Worm (Caenorhabditis elegans): ENCODE data around the gene srz-19.
A peak's percentile ranks its signal among the peaks of the same experiment; 100 is the strongest.

Gene srz-19

ce11 chrIV:3917405-3917804, 2.2 kb upstream of the srz-19 start, which contains the start of gene F56D6.14:
Gene F56D6.14 (plus strand): TSS chrIV:3917705.
- TF ChIP-seq daf-12 (tag; optimal IDR thresholded peaks at IDR 0.05) = no peak
- TF ChIP-seq unc-62 (GFP tag; optimal IDR thresholded peaks at IDR 0.05 in 1 of 2) = peak in 1 of 2 experiments; percentile 73
- TF ChIP-seq unc-62 (tag; optimal IDR thresholded peaks at IDR 0.05) = no peak
- TF ChIP-seq ceh-44 (GFP tag; IDR thresholded peaks at IDR 0.05) = no peak
- TF ChIP-seq nhr-10 (tag; optimal IDR thresholded peaks at IDR 0.05) = no peak
- no peak for TF ChIP-seq nhr-102 (tag; optimal IDR thresholded peaks at IDR 0.05)
- TF ChIP-seq F37D6.2 (tag; optimal IDR thresholded peaks at IDR 0.05) = no peak
- TF ChIP-seq nhr-76 (tag; optimal IDR thresholded peaks at IDR 0.05) = no peak

ce11 chrIV:3918160-3918559, 1.4 kb upstream of the srz-19 start, which contains the start of gene F56D6.23:
Gene F56D6.23 (plus strand): TSS chrIV:3918460.
- TF ChIP-seq Y5F2A.4 (GFP tag; optimal IDR thresholded peaks at IDR 0.05) (no peak), nhr-28 (tag; optimal IDR thresholded peaks at IDR 0.05) (no peak), egl-27 (tag; optimal IDR thresholded peaks at IDR 0.05) (no peak), egl-43 (GFP tag; IDR thresholded peaks at IDR 0.05) (no peak), lin-38 (GFP tag; IDR thresholded peaks at IDR 0.05) (no peak), daf-8 (GFP tag; IDR thresholded peaks at IDR 0.05) (no peak), dpl-1 (GFP tag; optimal IDR thresholded peaks at IDR 0.05) (no peak), skn-1 (tag; optimal IDR thresholded peaks at IDR 0.05) (no peak), T20F7.1 (GFP tag; optimal IDR thresholded peaks at IDR 0.05) (no peak), tra-1 (GFP tag; IDR thresholded peaks at IDR 0.05) (no peak), lin-15B (tag; optimal IDR thresholded peaks at IDR 0.05) (no peak), dmd-8 (GFP tag; IDR thresholded peaks at IDR 0.05) (no peak), ztf-7 (tag; optimal IDR thresholded peaks at IDR 0.05) (no peak), nhr-10 (tag; optimal IDR thresholded peaks at IDR 0.05) (no peak), ceh-82 (tag; optimal IDR thresholded peaks at IDR 0.05) (no peak), ZK546.5 (tag; optimal IDR thresholded peaks at IDR 0.05) (no peak)

- no peak for TF ChIP-seq ZK546.5 (tag; optimal IDR thresholded peaks at IDR 0.05)
- TF ChIP-seq zfp-2 (tag; optimal IDR thresholded peaks at IDR 0.05) = no peak
- no peak for TF ChIP-seq tra-1 (GFP tag; IDR thresholded peaks at IDR 0.05)
- no peak for TF ChIP-seq F37D6.2 (tag; optimal IDR thresholded peaks at IDR 0.05)
- TF ChIP-seq Y75B8A.6 (GFP tag; IDR thresholded peaks at IDR 0.05) = no peak
- TF ChIP-seq egl-43 (GFP tag; IDR thresholded peaks at IDR 0.05) = no peak
- no peak for TF ChIP-seq R02D3.7 (tag; optimal IDR thresholded peaks at IDR 0.05)
- TF ChIP-seq nhr-102 (tag; optimal IDR thresholded peaks at IDR 0.05) = no peak
- TF ChIP-seq pqm-1 (tag; optimal IDR thresholded peaks at IDR 0.05) = peak; percentile 78
- TF ChIP-seq hlh-30 (tag; optimal IDR thresholded peaks at IDR 0.05; ENCODE audit: insufficient read depth) = no peak
- no peak for TF ChIP-seq lin-29 (GFP tag; IDR thresholded peaks at IDR 0.05)
- TF ChIP-seq ztf-11 (tag; optimal IDR thresholded peaks at IDR 0.05) = no peak
- peak; percentile 58 for TF ChIP-seq hlh-11 (tag; optimal IDR thresholded peaks at IDR 0.05)
- TF ChIP-seq mxl-3 (GFP tag; optimal IDR thresholded peaks at IDR 0.05) = peak; percentile 17
- TF ChIP-seq rbr-2 (tag; optimal IDR thresholded peaks at IDR 0.05) = no peak
- no peak for TF ChIP-seq saeg-2 (GFP tag; IDR thresholded peaks at IDR 0.05)
- TF ChIP-seq mes-2 (tag; optimal IDR thresholded peaks at IDR 0.05; ENCODE audit: poor library complexity, severe bottlenecking) = no peak
- TF ChIP-seq nhr-28 (tag; optimal IDR thresholded peaks at IDR 0.05) = peak; percentile 63
- no peak for TF ChIP-seq mdt-29 (GFP tag; IDR thresholded peaks at IDR 0.05)
- TF ChIP-seq nhr-77 (tag; optimal IDR thresholded peaks at IDR 0.05) = peak; percentile 9
- no peak for TF ChIP-seq daf-16 (GFP tag; optimal IDR thresholded peaks at IDR 0.05)
- TF ChIP-seq daf-16 (tag; optimal IDR thresholded peaks at IDR 0.05) = peak; percentile 57
Measured at ce11 chrIV:3921898-3922297, 2.3 kb downstream of the srz-19 start, which contains the start of gene clec-67. Gene clec-67 (plus strand): TSS chrIV:3922165.

Data from whole organism, L4 larva.